Worm (Caenorhabditis elegans) whole organism, L4 larva: ENCODE measurements around the gene hlb-1.

Experiments used
- F49E8.2 ChIP-seq: sonication (generic microtip); optimal IDR thresholded peaks from 2 replicates; lab custom pipeline; 2016; ENCODE audit warnings: missing compliant biosample characterization, mild to moderate bottlenecking, missing genetic modification characterization, borderline replicate concordance
- aha-1 ChIP-seq: fragments of 150-350 bp; peaks from one replicate; lab custom pipeline; 2014; ENCODE audit warnings: missing biosample characterization, missing genetic modification characterization
- ceh-32 ChIP-seq: sonication (generic microtip); optimal IDR thresholded peaks from 2 replicates; lab custom pipeline; 2016; ENCODE audit warnings: mild to moderate bottlenecking, missing genetic modification characterization, missing compliant biosample characterization; ENCODE audit not compliant: poor library complexity
- lin-13 ChIP-seq: fragments of 150-350 bp; optimal IDR thresholded peaks from 2 replicates; lab custom pipeline; 2014; ENCODE audit warnings: missing biosample characterization, missing genetic modification reagents, missing genetic modification characterization
- lin-29 ChIP-seq: fragments of 200-800 bp; sonication (Bioruptor generic); IDR thresholded peaks from 2 replicates; pipeline ENCODE4 v1.3.6; 2022; ENCODE audit warnings: missing genetic modification reagents, missing genetic modification characterization, missing compliant biosample characterization
- lsy-2 ChIP-seq, 2 experiments: fragments of 150-350 bp in 1 of 2; sonication (generic microtip) in 1 of 2; optimal IDR thresholded peaks; 2 replicates each; lab custom pipeline; 2014 to 2017; ENCODE audit warnings: missing biosample characterization in 2 of 2, missing genetic modification characterization in 2 of 2
- nhr-28 ChIP-seq: fragments of 150-350 bp; optimal IDR thresholded peaks from 2 replicates; lab custom pipeline; 2014; ENCODE audit warnings: missing biosample characterization, missing genetic modification characterization
- pha-4 ChIP-seq, 2 experiments: fragments of 150-350 bp in 1 of 2; fragments of 200-800 bp in 1 of 2; sonication (Bioruptor generic) in 1 of 2; IDR thresholded peaks in 1 of 2; optimal IDR thresholded peaks in 1 of 2; 2 replicates each; pipeline versions ENCODE4 v1.3.6 to Lab custom; 2014 to 2022; ENCODE audit warnings: missing genetic modification characterization in 2 of 2, missing genetic modification reagents in 2 of 2, missing biosample characterization in 1 of 2, missing compliant biosample characterization in 1 of 2
- skn-1 ChIP-seq: fragments of 150-350 bp; optimal IDR thresholded peaks from 2 replicates; lab custom pipeline; 2014; ENCODE audit warnings: missing biosample characterization, missing genetic modification characterization
- snpc-4 ChIP-seq: fragments of 150-350 bp; optimal IDR thresholded peaks from 2 replicates; lab custom pipeline; 2014; ENCODE audit warnings: missing biosample characterization, missing genetic modification characterization

ce11 chrX:13834127-13834526, 48.4 kb downstream of the hlb-1 start, which contains the start of gene F19D8.2:
- TF ChIP-seq lin-29 (GFP tag; lab: Robert Waterston, UW), result no peak
- no peak for TF ChIP-seq snpc-4 (tag; lab: Kevin White, UChicago)
- TF ChIP-seq lin-13 (GFP tag; lab: Kevin White, UChicago), result no peak
- no peak for TF ChIP-seq lsy-2 (tag; optimal IDR thresholded peaks at IDR 0.05; lab: Kevin White, UChicago)
- no peak for TF ChIP-seq F49E8.2
- TF ChIP-seq ceh-32 (tag; lab: Kevin White, UChicago), result no peak
- no peak for TF ChIP-seq nhr-28 (tag; lab: Kevin White, UChicago)
- no peak for TF ChIP-seq pha-4 (GFP tag; IDR thresholded peaks at IDR 0.05; lab: Robert Waterston, UW)
- no peak for TF ChIP-seq pha-4 (tag; optimal IDR thresholded peaks at IDR 0.05; lab: Kevin White, UChicago)
- no peak for TF ChIP-seq skn-1
- TF ChIP-seq aha-1 (tag; lab: Kevin White, UChicago), result peak; percentile 76
